Fruit fly (Drosophila melanogaster) Kc167 (cell line): Measurements from ENCODE around the gene nudE.

Source experiments
- Sin3A ChIP-seq: fragments of >200 bp; optimal IDR thresholded peaks from 2 replicates; lab custom pipeline; 2018; ENCODE audit warnings: missing external identifiers
- h ChIP-seq: fragments of >200 bp; optimal IDR thresholded peaks from 3 replicates; lab custom pipeline; 2018; ENCODE audit warnings: missing external identifiers

- TF ChIP-seq h (lab: Kevin White, UChicago) (no peak), Sin3A (no peak)
These were observed 4.4 kb upstream of the nudE start, which contains the start of the genes CG6709 and Hez for dm6 chr3L:9894643-9895042.
